Fruit fly (Drosophila melanogaster) whole organism, pupa: Measurements from ENCODE around the gene CG9592.

Experiments used
- CG10348 ChIP-seq: fragments of 200-800 bp; sonication (Bioruptor generic); IDR thresholded peaks from 2 replicates; pipeline ENCODE4 v1.3.6; 2022; ENCODE audit warnings: missing biosample characterization, missing genetic modification characterization
- CG12605 ChIP-seq: fragments of 200-800 bp; sonication (Bioruptor generic); IDR thresholded peaks from 2 replicates; pipeline ENCODE4 v1.3.6; 2022; ENCODE audit warnings: missing biosample characterization, missing genetic modification characterization
- CG13204 ChIP-seq: fragments of 200-800 bp; sonication (Bioruptor generic); optimal IDR thresholded peaks from 2 replicates; lab custom pipeline; 2018; ENCODE audit warnings: missing biosample characterization, mild to moderate bottlenecking, missing genetic modification characterization, moderate library complexity
- CG14655 ChIP-seq: fragments of 200-800 bp; sonication (Bioruptor generic); optimal IDR thresholded peaks from 3 replicates; lab custom pipeline; 2017; ENCODE audit warnings: mild to moderate bottlenecking, missing biosample characterization, missing genetic modification reagents, missing genetic modification characterization
- CG15710 ChIP-seq: fragments of 200-800 bp; sonication (Bioruptor generic); optimal IDR thresholded peaks from 2 replicates; lab custom pipeline; 2018; ENCODE audit warnings: missing biosample characterization, mild to moderate bottlenecking, missing genetic modification characterization, moderate library complexity
- CG17806 ChIP-seq: fragments of 200-800 bp; sonication (Bioruptor generic); optimal IDR thresholded peaks from 2 replicates; lab custom pipeline; 2018; ENCODE audit warnings: missing biosample characterization, mild to moderate bottlenecking, missing genetic modification characterization, moderate library complexity
- CG32121 ChIP-seq: fragments of 200-800 bp; sonication (Bioruptor generic); IDR thresholded peaks from 2 replicates; pipeline ENCODE4 v1.3.6; 2022; ENCODE audit warnings: missing biosample characterization, missing genetic modification characterization
- CG34367 ChIP-seq: fragments of 200-800 bp; sonication (Bioruptor generic); optimal IDR thresholded peaks from 2 replicates; lab custom pipeline; 2018; ENCODE audit warnings: missing biosample characterization, mild to moderate bottlenecking, missing genetic modification characterization
- CG4496 ChIP-seq: fragments of 200-800 bp; sonication (Bioruptor generic); IDR thresholded peaks from 3 replicates; pipeline ENCODE4 v1.3.6; 2022; ENCODE audit warnings: missing biosample characterization, missing genetic modification characterization
- CG8159 ChIP-seq: fragments of 200-800 bp; sonication (Bioruptor generic); optimal IDR thresholded peaks from 3 replicates; lab custom pipeline; 2018; ENCODE audit warnings: missing biosample characterization, mild to moderate bottlenecking, missing genetic modification characterization, moderate library complexity
- CG8301 ChIP-seq: fragments of 200-800 bp; sonication (Bioruptor generic); optimal IDR thresholded peaks from 2 replicates; lab custom pipeline; 2018; ENCODE audit warnings: missing biosample characterization, mild to moderate bottlenecking, missing genetic modification characterization
- CG9948 ChIP-seq: fragments of 200-800 bp; sonication (Bioruptor generic); optimal IDR thresholded peaks from 2 replicates; lab custom pipeline; 2018; ENCODE audit warnings: missing biosample characterization, mild to moderate bottlenecking, missing genetic modification characterization, moderate library complexity
- EcR ChIP-seq: fragments of 200-800 bp; sonication (Bioruptor generic); optimal IDR thresholded peaks from 3 replicates; lab custom pipeline; 2019; ENCODE audit warnings: missing biosample characterization, missing genetic modification characterization, mild to moderate bottlenecking, moderate library complexity, missing genetic modification reagents
- Ets98B ChIP-seq: fragments of 200-800 bp; sonication (Bioruptor generic); IDR thresholded peaks from 2 replicates; pipeline ENCODE4 v1.3.6; 2022; ENCODE audit warnings: missing biosample characterization, missing genetic modification characterization
- Pif1A ChIP-seq: fragments of 200-800 bp; sonication (Bioruptor generic); optimal IDR thresholded peaks from 3 replicates; lab custom pipeline; 2016; ENCODE audit warnings: missing biosample characterization, missing genetic modification characterization
- Pif1B ChIP-seq: fragments of 200-800 bp; sonication (Bioruptor generic); optimal IDR thresholded peaks from 3 replicates; lab custom pipeline; 2016; ENCODE audit warnings: missing biosample characterization, missing genetic modification characterization
- Snoo ChIP-seq: fragments of 200-800 bp; sonication (Bioruptor generic); optimal IDR thresholded peaks from 3 replicates; lab custom pipeline; 2017; ENCODE audit warnings: missing biosample characterization, mild to moderate bottlenecking, missing genetic modification characterization, inconsistent platforms
- fd96Ca ChIP-seq: fragments of 200-800 bp; sonication (Bioruptor generic); IDR thresholded peaks from 3 replicates; pipeline ENCODE4 v1.3.6; 2022; ENCODE audit warnings: missing biosample characterization, missing genetic modification characterization
- gl ChIP-seq: fragments of 200-800 bp; sonication (Bioruptor generic); optimal IDR thresholded peaks from 2 replicates; lab custom pipeline; 2018; ENCODE audit warnings: missing biosample characterization, mild to moderate bottlenecking, missing genetic modification characterization
- rn ChIP-seq: fragments of 200-800 bp; sonication (Bioruptor generic); IDR thresholded peaks from 2 replicates; pipeline ENCODE4 v1.3.6; 2022; ENCODE audit warnings: missing biosample characterization, missing genetic modification characterization

CG9592 gene

DNA sequence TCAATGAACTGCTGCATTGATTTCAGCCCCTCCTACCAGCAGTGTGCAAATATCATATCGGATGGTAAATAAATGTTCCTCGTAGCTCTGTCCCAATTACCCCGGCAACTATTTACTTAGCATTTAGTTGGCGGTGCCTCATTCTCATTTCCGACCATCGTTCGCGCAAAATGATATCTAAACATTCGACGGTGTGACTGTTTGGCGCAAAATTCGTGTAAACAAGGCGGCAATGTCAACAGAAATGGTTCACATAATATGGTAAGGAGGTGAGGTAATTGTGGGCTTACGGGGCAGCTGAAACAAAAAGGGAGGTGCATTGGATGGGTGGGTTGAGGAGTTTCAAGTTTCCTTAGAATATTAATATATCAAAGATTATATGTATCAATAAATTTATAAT is 46.8 kb downstream of the CG9592 start:
- TF ChIP-seq CG8159 (tag; lab: Kevin White, UChicago) (no peak), EcR (GFP tag; lab: Kevin White, UChicago) (no peak), CG8301 (no peak), CG15710 (no peak), gl (tag; lab: Kevin White, UChicago) (no peak), CG32121 (GFP tag; lab: Robert Waterston, UW) (no peak), fd96Ca (no peak), CG12605 (GFP tag; lab: Robert Waterston, UW) (no peak)

- TF ChIP-seq Ets98B (GFP tag; lab: Robert Waterston, UW) = no peak
- no peak for TF ChIP-seq CG10348 (GFP tag; lab: Robert Waterston, UW)
- TF ChIP-seq CG9948 = no peak
- TF ChIP-seq CG14655 = no peak
- no peak for TF ChIP-seq rn (GFP tag; lab: Robert Waterston, UW)
- no peak for TF ChIP-seq CG17806 (tag; lab: Kevin White, UChicago)
- no peak for TF ChIP-seq gl (tag; lab: Kevin White, UChicago)
- TF ChIP-seq EcR (GFP tag; lab: Kevin White, UChicago) = no peak
- no peak for TF ChIP-seq CG34367
- TF ChIP-seq CG8159 (tag; lab: Kevin White, UChicago) = no peak
- TF ChIP-seq Pif1A = no peak
- TF ChIP-seq CG4496 = no peak
- no peak for TF ChIP-seq CG12605 (GFP tag; lab: Robert Waterston, UW)
- TF ChIP-seq fd96Ca = no peak
- no peak for TF ChIP-seq CG8301
- no peak for TF ChIP-seq Pif1B (GFP tag; lab: Kevin White, UChicago)
- TF ChIP-seq CG13204 (GFP tag; lab: Kevin White, UChicago) = no peak
- TF ChIP-seq Snoo (tag; lab: Kevin White, UChicago) = no peak
- no peak for TF ChIP-seq CG15710
Observed at dm6 chr3L:14565134-14565587, 47.5 kb downstream of the CG9592 start.

- TF ChIP-seq Pif1B (GFP tag; lab: Kevin White, UChicago) = no peak
Observed at dm6 chr3L:14567140-14567539, 49.5 kb downstream of the CG9592 start, which contains the start of gene CG42758. TSS of gene CG42758 (plus strand) at chr3L:14567440.
